Worm (Caenorhabditis elegans) whole organism, L3 larva: ENCODE data around the gene pqn-70.

ENCODE experiments used
- ama-1 ChIP-seq: fragments of 150-350 bp; optimal IDR thresholded peaks from 2 replicates; lab custom pipeline; 2018
- lsy-12 ChIP-seq: sonication (generic microtip); optimal IDR thresholded peaks from 2 replicates; lab custom pipeline; 2016; ENCODE audit warnings: mild to moderate bottlenecking, missing genetic modification characterization, missing compliant biosample characterization
- nfya-1 ChIP-seq: sonication (generic microtip); optimal IDR thresholded peaks from 2 replicates; lab custom pipeline; 2017; ENCODE audit warnings: missing genetic modification characterization, mild to moderate bottlenecking, missing compliant biosample characterization, antibody characterized with exemption, moderate library complexity; ENCODE audit not compliant: insufficient read depth
- nhr-237 ChIP-seq: fragments of 150-350 bp; optimal IDR thresholded peaks from 2 replicates; lab custom pipeline; 2014; ENCODE audit warnings: missing biosample characterization, missing genetic modification characterization
- zag-1 ChIP-seq: fragments of 150-350 bp; optimal IDR thresholded peaks from 2 replicates; lab custom pipeline; 2014; ENCODE audit warnings: missing biosample characterization, missing genetic modification characterization

DNA sequence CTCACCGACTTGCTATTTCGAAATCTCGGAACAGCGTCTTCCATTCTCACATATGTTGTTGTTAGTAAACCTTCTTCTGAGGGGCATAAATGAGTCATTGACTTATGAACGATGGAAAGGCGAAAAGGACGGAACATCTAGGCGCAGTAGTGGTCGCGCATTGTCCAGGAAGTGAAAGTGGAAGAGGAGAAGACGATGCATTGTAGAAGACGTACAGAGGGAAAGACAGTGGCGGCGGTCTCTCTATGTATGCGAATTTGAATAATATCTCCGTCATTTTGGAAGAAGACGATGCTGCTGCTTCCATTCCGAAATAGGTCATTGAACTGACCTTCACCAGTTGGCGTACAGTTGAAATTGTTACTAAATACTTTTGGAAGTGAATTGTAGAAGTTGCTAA lies 30.4 kb downstream of the pqn-70 start:
- TF ChIP-seq nfya-1 (tag; lab: Kevin White, UChicago) (no peak), lsy-12 (tag; lab: Kevin White, UChicago) (no peak), zag-1 (no peak), ama-1 (lab: Kevin White, UChicago) (no peak), nhr-237 (no peak)
